Worm (Caenorhabditis elegans): ENCODE data around the gene Y38H8A.1.
"Not testable (repeated sequence)": the region's sequence is repeated elsewhere in the genome, so short reads cannot be mapped to it uniquely, and the experiment has no call there.

Gene Y38H8A.1

DNA sequence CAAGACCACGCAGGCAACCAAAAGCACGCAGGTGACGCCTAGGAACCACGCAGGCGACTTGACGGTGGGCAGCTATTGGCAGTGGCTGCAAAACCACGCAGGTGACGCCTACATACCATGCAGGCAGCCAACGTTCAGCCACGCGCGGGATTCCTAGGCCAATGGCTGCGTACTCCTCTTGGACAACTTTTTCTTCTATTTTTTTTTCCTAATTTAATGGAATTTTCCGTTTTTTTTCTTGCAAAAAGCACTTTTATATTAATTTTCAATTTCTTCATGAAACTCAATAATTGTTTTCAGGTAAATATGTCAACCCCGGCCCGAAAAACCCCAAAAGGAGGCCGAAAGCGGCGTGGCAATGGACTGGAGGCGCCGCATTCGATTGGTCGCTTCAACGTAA lies 27.4 kb upstream of the Y38H8A.1 start, which contains the start of gene Y38H8A.7:
Gene Y38H8A.7, plus strand, starts transcription at position 301 of the 400 bp plus-strand sequence.
- not testable (repeated sequence) for TF ChIP-seq tbx-2, pha-4, fkh-6 (tag; optimal IDR thresholded peaks at IDR 0.05)

DNA sequence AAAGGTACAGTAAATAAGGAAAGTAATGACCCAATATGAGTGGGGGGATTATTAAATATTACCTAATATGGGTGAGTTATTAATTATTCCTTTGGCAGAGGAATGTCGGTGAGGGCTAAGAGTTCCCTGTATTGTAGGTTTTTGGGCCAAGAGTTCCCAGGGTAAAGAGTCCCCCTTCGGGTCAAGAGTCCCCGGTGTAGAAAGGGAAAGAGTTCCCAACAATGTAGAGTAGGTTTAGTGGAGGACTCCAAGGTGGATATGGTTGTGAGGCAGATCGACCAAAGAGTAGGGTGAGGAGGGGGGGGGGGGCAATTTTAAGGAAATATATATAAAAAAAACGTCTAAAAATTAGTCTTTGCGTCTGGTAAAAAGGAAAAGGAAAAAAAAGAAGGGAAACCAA lies 25.7 kb upstream of the Y38H8A.1 start:
- TF ChIP-seq ref-2 (tag; optimal IDR thresholded peaks at IDR 0.05): no peak
- TF ChIP-seq che-1 (tag; optimal IDR thresholded peaks at IDR 0.05): no peak
- TF ChIP-seq ceh-9 (tag; optimal IDR thresholded peaks at IDR 0.05): no peak
- TF ChIP-seq sox-2 (GFP tag; IDR thresholded peaks at IDR 0.05): no peak
- TF ChIP-seq gmeb-2 (tag; optimal IDR thresholded peaks at IDR 0.05): no peak
- no peak for TF ChIP-seq T23F11.4 (GFP tag; optimal IDR thresholded peaks at IDR 0.05)
- no peak for TF ChIP-seq ets-4 (tag; optimal IDR thresholded peaks at IDR 0.05)
- no peak for TF ChIP-seq fkh-6 (tag; optimal IDR thresholded peaks at IDR 0.05)

DNA sequence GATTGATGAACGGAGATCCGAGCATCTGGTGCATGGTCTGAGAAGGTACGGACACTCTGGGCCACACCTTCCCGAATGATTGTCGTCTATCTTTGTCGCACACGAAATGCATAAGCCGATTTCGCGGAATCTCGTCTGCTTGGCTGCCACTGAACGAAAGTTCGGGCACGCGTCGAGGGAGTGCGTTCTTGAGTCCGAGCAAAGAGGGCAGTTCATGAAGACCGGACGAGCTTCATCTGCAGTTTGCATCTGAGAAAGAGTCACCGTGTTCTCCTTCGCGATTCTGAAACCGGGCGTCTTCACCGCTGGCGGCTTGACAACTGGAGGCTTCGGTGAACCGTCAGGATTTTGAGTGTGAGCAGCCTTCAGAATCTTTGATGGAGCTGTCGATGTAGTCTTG lies 24.3 kb upstream of the Y38H8A.1 start:
- TF ChIP-seq ceh-18 (tag; optimal IDR thresholded peaks at IDR 0.05) (no peak), hlh-15 (tag; optimal IDR thresholded peaks at IDR 0.05) (no peak), madf-2 (tag; optimal IDR thresholded peaks at IDR 0.05) (no peak), unc-55 (GFP tag; optimal IDR thresholded peaks at IDR 0.05) (no peak), hlh-13 (GFP tag; optimal IDR thresholded peaks at IDR 0.05) (no peak), K09A11.1 (tag; optimal IDR thresholded peaks at IDR 0.05; ENCODE audit: insufficient read depth) (no peak), tbx-7 (tag; optimal IDR thresholded peaks at IDR 0.05) (no peak), ceh-9 (tag; optimal IDR thresholded peaks at IDR 0.05) (no peak), fkh-6 (tag; optimal IDR thresholded peaks at IDR 0.05) (no peak), elt-2 (tag; optimal IDR thresholded peaks at IDR 0.05) (no peak), nfya-1 (tag; optimal IDR thresholded peaks at IDR 0.05) (no peak), ref-2 (tag; optimal IDR thresholded peaks at IDR 0.05) (no peak), unc-42 (tag; optimal IDR thresholded peaks at IDR 0.05) (no peak), ceh-48 (tag; optimal IDR thresholded peaks at IDR 0.05) (no peak), pax-1 (tag; optimal IDR thresholded peaks at IDR 0.05) (no peak), eyg-1 (tag; optimal IDR thresholded peaks at IDR 0.05) (no peak), ztf-16 (tag; optimal IDR thresholded peaks at IDR 0.05) (no peak), elt-4 (tag; optimal IDR thresholded peaks at IDR 0.05) (no peak)

DNA sequence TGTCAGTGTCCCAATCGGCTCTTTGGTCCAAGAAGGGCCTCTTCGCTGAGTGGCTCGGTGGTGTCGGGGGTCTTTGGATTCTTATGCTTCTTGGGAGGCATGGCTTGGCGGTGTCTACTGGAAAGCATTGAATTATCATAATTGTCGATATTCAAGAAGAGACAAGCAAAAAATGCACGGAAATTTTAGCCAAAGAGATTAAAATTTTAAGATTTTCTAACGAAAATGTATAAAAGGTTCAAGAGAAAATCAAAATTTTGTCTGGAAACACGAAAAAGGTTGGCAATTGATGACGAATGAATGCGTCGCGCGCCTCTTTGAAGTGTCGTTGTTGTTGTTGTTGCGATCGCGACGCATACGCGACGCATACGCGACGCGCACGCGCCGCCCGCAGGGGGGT lies 21.7 kb upstream of the Y38H8A.1 start, which contains the start of gene Y38H8A.12:
Gene Y38H8A.12, minus strand, starts transcription at position 101 of the 400 bp plus-strand sequence.
- TF ChIP-seq ets-4 (tag; optimal IDR thresholded peaks at IDR 0.05) (no peak), pha-2 (tag; optimal IDR thresholded peaks at IDR 0.05) (no peak), hlh-15 (tag; optimal IDR thresholded peaks at IDR 0.05) (no peak), T23F11.4 (GFP tag; optimal IDR thresholded peaks at IDR 0.05) (no peak), ceh-45 (GFP tag; IDR thresholded peaks at IDR 0.05) (no peak)

DNA sequence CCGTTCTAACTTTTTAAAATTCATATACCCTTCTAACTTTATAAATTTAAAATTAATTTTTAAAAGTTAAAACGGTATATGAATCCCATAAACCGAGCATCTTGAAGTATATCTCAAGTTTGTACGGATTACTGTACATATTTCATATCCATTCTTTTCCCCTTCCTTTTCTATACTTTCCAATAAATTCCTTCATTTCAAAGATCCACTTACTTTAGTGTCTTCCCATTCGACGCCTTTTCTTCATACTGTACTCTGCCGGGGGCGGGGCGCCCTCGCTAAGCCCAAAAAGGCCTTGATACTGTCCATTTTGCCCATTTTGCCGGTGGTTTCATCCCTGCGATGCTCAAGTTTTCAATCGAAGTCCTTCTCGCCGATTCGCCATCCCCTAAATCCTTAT lies 16.8 kb upstream of the Y38H8A.1 start, which contains the start of gene fezf-1:
Gene fezf-1, plus strand, starts transcription at position 301 of the 400 bp plus-strand sequence.
- TF ChIP-seq pag-3 (tag; optimal IDR thresholded peaks at IDR 0.05; ENCODE audit: borderline replicate concordance): no peak
- TF ChIP-seq lin-11 (tag; optimal IDR thresholded peaks at IDR 0.05): no peak
- TF ChIP-seq elt-2 (tag; optimal IDR thresholded peaks at IDR 0.05): no peak
- no peak for TF ChIP-seq T23F11.4 (GFP tag; optimal IDR thresholded peaks at IDR 0.05)

DNA sequence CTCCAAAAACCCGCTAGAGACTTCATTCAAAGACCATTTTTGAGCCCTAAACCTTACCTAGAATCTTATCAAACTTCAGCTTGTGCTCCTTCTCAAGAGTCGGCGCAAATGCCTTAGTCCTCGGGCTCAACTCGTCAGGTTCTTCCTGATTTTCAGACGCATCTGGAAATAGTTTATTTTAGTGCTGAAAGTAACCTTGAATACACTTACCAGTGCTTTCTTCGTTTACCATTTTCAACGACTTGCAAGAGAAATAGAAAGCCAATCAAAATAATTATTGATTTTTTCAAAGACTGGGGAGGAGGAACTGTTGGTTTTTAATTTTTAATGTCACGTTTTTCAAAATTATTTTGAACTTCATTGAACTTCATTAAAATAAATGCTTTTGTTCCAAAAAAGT lies 10.6 kb upstream of the Y38H8A.1 start, which contains the start of the genes ttbk-8.1 and Y38H8A.4:
Gene ttbk-8.1, plus strand, starts transcription at position 301 of the 400 bp plus-strand sequence.
Gene Y38H8A.4, minus strand, starts transcription at position 366 of the 400 bp plus-strand sequence.
- TF ChIP-seq pha-2 (tag; optimal IDR thresholded peaks at IDR 0.05) (no peak), zip-5 (tag; optimal IDR thresholded peaks at IDR 0.05) (no peak), tbx-7 (tag; optimal IDR thresholded peaks at IDR 0.05) (no peak), ceh-6 (GFP tag; optimal IDR thresholded peaks at IDR 0.05) (no peak), ttx-3 (tag; optimal IDR thresholded peaks at IDR 0.05) (no peak), fkh-6 (tag; optimal IDR thresholded peaks at IDR 0.05) (no peak), ceh-30 (tag; optimal IDR thresholded peaks at IDR 0.05) (no peak), fkh-10 (GFP tag; optimal IDR thresholded peaks at IDR 0.05) (no peak), eyg-1 (tag; optimal IDR thresholded peaks at IDR 0.05) (no peak), gmeb-2 (tag; optimal IDR thresholded peaks at IDR 0.05) (no peak), hlh-15 (tag; optimal IDR thresholded peaks at IDR 0.05) (no peak)

Measured in whole organism, late embryonic.